Worm (Caenorhabditis elegans): ENCODE results near the gene nas-33.

Gene nas-33

DNA sequence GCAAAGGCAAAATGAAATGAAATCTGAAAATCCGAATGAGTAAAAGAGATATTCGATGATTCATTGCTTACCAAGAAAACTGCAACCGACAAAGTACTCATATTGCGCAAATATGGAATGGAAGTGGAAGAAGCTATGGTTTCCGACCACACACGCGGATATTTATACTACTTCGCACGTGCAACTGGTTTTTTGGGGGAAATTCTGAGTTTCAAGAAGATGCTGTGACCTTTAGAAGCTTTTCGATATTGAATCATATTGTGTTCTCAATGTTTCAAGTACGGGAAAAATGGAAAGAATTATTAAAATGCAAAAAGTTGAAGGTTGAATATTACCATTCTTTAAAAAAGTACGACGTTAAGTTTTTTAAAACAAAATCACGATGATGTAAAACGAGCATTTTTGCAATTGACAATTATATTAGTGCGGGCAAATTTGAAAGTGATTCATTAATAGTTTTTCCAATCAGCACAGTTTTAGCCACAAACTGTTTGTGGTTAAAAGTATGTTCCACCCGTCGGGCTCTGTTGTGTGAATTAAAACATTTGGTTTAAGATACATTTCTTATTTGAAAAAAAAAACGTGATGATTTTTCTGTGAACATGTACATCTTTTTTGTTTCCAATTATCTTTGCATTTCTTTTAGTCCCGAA lies 4.1 kb downstream of the nas-33 start, which contains the start of the genes grl-6 and K10C2.6:
Gene grl-6, minus strand, starts transcription at position 101 of the 653 bp plus-strand sequence.
Gene K10C2.6, plus strand, starts transcription at position 603 of the 653 bp plus-strand sequence.
- TF ChIP-seq W03F9.2 (tag; optimal IDR thresholded peaks at IDR 0.05) (no peak), dao-5 (tag; optimal IDR thresholded peaks at IDR 0.05) (no peak), him-1 (tag; optimal IDR thresholded peaks at IDR 0.05) (no peak)

DNA sequence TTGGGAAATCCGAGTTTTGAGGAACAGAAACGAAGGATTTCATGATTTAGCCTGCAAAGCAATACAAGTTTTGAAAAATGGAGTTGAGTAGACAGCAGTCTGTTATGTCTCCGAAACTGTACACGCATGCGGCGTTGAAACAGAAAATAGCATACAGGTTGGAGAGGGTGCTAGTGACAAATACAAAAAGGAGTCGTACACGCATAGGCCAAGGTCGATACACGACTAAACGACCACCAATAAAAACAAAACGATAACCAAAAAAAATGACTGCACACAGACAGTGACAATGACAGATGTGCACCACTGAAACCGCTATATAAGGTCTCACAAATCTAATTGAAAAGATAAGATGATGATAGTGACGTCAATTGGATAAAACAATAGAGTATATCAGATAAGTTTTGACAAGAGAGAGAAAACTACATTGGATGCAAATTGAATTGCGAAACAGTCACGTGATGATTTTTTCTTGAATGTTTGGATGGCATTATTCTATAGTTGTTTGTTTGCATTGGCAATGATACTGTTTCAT lies 6.1 kb downstream of the nas-33 start, which contains the start of gene fah-1:
Gene fah-1, minus strand, starts transcription at position 51 of the 535 bp plus-strand sequence.
- TF ChIP-seq dao-5 (tag; optimal IDR thresholded peaks at IDR 0.05) (no peak), him-1 (tag; optimal IDR thresholded peaks at IDR 0.05) (no peak), W03F9.2 (tag; optimal IDR thresholded peaks at IDR 0.05) (no peak)

DNA sequence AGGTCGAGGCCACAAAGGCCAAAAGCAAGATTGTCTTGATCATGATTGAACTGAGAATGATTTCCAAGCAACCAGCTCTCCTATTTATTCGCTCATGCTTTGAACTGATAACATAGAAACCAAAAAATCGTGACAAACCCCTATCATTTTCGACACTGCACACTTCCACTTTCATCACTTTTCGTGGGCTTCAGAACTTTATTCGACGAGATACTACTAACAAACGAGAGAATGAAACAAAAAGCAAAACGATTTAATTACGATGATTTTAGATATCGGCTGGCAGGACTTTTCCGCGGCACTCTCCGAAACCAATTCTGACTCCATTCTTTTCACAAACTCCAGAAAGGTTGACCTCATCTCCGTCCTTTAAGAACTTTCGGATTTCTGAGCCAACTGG lies 8.5 kb downstream of the nas-33 start, which contains the start of gene asp-14:
Gene asp-14, minus strand, starts transcription at position 101 of the 400 bp plus-strand sequence.
- no peak for TF ChIP-seq him-1 (tag; optimal IDR thresholded peaks at IDR 0.05)
- TF ChIP-seq W03F9.2 (tag; optimal IDR thresholded peaks at IDR 0.05), result no peak
- no peak for TF ChIP-seq dao-5 (tag; optimal IDR thresholded peaks at IDR 0.05)

DNA sequence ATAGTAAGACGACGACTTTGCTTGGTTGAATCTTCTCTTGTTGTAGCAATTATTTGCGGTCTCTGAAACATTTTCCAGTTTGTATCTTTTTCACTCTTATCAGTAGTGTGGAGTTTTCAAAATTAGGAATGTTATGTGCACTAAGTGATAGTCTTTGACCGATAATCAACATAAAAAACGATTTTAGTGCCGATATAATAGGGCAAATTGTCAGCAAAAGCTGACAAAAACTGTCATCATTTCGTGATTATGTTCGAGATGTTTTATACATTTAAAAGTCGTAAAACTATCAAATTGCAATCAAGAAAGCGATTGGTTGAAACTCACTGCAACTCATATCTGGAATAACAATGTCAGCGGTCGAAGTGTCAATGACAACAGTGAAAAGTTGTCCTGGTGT lies 9.8 kb downstream of the nas-33 start:
- TF ChIP-seq him-1 (tag; optimal IDR thresholded peaks at IDR 0.05) (no peak), W03F9.2 (tag; optimal IDR thresholded peaks at IDR 0.05) (no peak), dao-5 (tag; optimal IDR thresholded peaks at IDR 0.05) (no peak)

DNA sequence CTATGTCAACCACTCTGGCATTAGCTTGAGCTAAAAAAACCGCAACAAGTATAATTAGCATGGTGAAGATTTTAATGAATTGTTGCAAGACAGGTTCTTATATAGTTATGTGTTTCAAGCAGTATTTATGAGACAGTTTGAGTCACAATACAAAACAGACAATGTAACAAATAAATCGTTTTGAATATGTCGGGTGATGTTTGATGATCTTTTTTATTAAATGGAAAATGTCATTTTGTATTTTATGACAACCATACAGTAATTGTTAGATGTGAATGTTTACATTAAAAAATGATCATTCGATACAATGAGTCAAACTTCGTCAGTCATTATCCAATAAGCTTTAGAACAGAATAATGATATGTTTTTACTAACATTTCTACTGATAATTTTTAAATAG lies 11.7 kb downstream of the nas-33 start, which contains the start of gene K10C2.7:
Gene K10C2.7, minus strand, starts transcription at position 101 of the 400 bp plus-strand sequence.
- TF ChIP-seq dao-5 (tag; optimal IDR thresholded peaks at IDR 0.05) (no peak), W03F9.2 (tag; optimal IDR thresholded peaks at IDR 0.05) (no peak), him-1 (tag; optimal IDR thresholded peaks at IDR 0.05) (no peak)

DNA sequence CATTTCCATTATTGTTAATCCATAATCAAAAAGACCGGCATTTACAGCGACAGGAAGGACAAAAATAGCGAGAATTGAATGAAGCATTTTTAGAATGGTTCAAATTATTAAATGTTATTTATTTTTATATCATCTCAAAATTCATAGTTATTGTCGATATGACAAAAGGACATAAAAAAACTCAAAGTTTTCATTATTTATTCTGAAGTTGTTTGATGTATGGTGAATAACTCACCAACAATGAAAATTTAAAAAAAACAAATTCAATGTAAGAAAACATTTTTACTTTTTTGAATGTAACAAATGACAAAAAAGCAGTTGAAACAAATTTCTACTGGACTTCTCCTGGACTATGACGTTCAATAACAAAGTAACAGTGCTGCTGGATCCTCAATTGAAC lies 14.6 kb downstream of the nas-33 start, which contains the start of gene K10C2.14:
Gene K10C2.14, minus strand, starts transcription at position 101 of the 400 bp plus-strand sequence.
- TF ChIP-seq him-1 (tag; optimal IDR thresholded peaks at IDR 0.05), result no peak
- no peak for TF ChIP-seq dao-5 (tag; optimal IDR thresholded peaks at IDR 0.05)
- TF ChIP-seq W03F9.2 (tag; optimal IDR thresholded peaks at IDR 0.05), result no peak

DNA sequence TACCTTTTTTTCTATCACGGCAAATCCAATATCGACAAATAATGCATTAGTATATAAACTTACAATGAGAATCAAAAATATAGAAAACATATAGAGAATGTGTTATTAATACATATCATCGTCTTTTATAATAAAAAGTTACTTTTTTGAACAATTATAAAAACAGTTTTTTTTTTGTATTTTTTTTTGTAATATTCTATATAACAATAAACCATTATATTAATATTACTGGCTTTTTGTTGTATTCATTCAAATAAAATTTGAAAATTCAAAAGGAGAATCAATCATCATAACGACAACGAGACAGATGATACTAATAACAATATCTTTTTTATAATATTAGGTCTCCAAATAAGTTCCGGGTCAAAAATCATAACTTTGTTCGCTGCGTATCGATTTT lies 17.5 kb downstream of the nas-33 start, which contains the start of gene K10C2.8:
Gene K10C2.8, minus strand, starts transcription at position 101 of the 400 bp plus-strand sequence.
- no peak for TF ChIP-seq dao-5 (tag; optimal IDR thresholded peaks at IDR 0.05)
- no peak for TF ChIP-seq him-1 (tag; optimal IDR thresholded peaks at IDR 0.05)
- TF ChIP-seq W03F9.2 (tag; optimal IDR thresholded peaks at IDR 0.05), result no peak

DNA sequence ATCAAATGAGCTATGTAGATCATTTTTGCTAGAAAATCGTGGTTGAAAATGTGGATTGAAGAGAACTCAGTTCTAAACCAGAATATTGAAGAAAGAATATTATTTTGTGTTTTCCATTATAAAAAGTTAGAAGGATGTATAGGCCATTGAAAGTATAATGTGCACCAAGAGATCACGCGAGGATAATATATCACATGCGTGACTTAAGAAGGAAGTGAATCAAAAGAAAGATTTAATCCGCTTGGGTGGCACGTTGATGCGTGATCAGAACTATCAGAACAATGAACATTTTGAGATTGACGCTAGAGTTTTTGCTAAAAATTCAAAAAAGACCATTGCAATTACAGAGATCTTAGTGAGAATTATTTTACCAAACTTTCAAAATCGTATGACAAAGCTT lies 19.2 kb downstream of the nas-33 start:
- TF ChIP-seq W03F9.2 (tag; optimal IDR thresholded peaks at IDR 0.05), result no peak
- no peak for TF ChIP-seq dao-5 (tag; optimal IDR thresholded peaks at IDR 0.05)
- no peak for TF ChIP-seq him-1 (tag; optimal IDR thresholded peaks at IDR 0.05)

DNA sequence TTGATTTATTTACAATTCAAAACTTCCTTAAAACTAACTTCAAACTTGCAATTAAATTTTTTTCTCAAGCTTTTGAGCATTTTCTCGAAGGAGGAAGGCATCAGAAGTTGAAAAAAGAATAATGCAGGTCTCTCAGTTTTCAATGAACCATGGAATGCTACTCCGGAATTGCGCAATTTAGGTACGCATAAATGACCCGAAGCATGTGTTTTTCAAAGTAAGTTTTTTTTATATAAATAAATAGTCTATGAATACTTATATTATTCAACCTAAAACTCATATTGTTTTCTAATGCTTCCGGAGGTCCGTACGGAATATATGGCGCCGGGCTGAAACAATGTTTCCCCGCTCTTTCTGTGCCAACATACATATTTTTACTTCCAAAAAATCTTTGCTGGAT lies 21.4 kb downstream of the nas-33 start, which contains the start of gene K10C2.2:
Gene K10C2.2, minus strand, starts transcription at position 101 of the 400 bp plus-strand sequence.
- TF ChIP-seq him-1 (tag; optimal IDR thresholded peaks at IDR 0.05), result no peak
- TF ChIP-seq W03F9.2 (tag; optimal IDR thresholded peaks at IDR 0.05), result no peak
- TF ChIP-seq dao-5 (tag; optimal IDR thresholded peaks at IDR 0.05), result no peak

DNA sequence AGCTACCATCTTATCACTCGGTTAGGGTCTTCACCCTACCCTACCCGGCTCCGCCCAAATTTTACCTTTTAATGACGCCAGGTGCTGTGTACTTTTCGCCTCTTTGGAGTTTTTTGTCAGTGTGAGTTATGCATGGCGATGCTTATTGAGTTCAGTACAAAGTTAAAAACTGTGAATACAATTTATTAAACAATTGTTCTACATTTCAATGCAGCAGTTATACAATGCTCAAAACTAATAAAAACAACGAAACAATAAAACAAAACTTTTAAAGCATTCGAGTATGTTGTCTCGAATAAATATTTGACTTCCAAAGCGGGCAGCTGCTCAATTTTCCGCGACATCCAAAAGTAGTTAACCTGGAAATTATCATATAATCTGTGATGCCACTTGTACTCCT lies 24.5 kb downstream of the nas-33 start, which contains the start of gene ctsa-2:
Gene ctsa-2, minus strand, starts transcription at position 101 of the 400 bp plus-strand sequence.
- TF ChIP-seq W03F9.2 (tag; optimal IDR thresholded peaks at IDR 0.05), result no peak
- TF ChIP-seq dao-5 (tag; optimal IDR thresholded peaks at IDR 0.05), result no peak
- no peak for TF ChIP-seq him-1 (tag; optimal IDR thresholded peaks at IDR 0.05)

DNA sequence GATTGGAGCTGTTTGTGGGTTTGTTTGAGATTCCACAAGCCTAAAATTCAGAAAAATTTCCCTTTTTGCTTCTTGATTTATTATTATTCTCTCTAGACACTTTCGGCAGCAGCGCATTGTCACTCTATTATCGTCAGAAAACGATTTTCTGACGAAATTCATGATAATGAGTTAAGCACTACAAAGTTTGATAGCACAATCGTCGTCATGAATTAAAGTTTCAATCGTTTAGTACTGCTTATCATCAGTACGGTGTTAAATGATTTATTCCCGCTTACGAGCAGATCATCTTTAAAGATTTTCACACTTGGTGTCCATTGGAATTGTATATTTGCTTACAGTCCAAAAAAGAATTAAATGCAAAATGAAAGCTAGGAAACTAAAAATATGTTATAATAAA lies 25.5 kb downstream of the nas-33 start:
- TF ChIP-seq W03F9.2 (tag; optimal IDR thresholded peaks at IDR 0.05) (no peak), him-1 (tag; optimal IDR thresholded peaks at IDR 0.05) (no peak), dao-5 (tag; optimal IDR thresholded peaks at IDR 0.05) (no peak)

DNA sequence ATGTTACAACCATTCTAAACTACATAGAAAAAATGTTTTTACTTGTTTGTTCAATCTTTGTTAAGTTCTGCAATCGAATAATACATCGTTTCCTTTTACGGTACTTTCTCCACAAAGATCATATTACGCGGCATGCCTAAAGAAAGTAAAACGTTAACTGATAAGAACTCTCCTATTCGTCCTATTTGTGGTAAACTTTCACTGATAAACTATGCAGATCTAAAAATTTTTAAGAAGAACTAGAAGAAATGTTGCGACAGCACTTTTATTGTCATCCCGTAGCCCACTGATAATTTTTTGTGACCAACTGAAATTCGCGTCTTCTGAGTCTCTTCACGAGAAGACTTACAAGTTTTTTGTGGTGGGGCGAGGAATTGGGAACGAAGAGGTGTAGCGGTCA lies 27.9 kb downstream of the nas-33 start:
- no peak for TF ChIP-seq W03F9.2 (tag; optimal IDR thresholded peaks at IDR 0.05)
- no peak for TF ChIP-seq him-1 (tag; optimal IDR thresholded peaks at IDR 0.05)
- TF ChIP-seq dao-5 (tag; optimal IDR thresholded peaks at IDR 0.05), result no peak

DNA sequence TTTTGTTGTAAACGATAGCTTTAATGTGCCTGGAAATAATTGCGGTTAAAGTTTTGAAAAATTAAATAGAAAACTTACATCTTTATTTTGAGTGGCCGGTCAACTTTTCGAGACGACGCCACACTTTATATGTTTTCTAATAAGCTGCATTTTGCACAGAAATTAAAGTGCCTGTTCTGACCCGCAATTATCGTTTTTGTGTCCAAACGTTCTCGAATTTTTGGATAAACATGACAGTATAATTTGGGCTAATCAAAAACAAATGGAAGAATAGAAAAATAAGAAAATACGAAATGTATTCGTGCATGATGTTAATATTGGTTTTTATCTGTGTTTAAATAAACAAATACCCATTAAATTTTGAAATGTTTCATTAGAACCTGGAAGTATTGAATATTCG lies 34.4 kb downstream of the nas-33 start, which contains the start of gene K10C2.12:
Gene K10C2.12, minus strand, starts transcription at position 101 of the 400 bp plus-strand sequence.
- TF ChIP-seq dao-5 (tag; optimal IDR thresholded peaks at IDR 0.05) (no peak), W03F9.2 (tag; optimal IDR thresholded peaks at IDR 0.05) (no peak), him-1 (tag; optimal IDR thresholded peaks at IDR 0.05) (no peak)

DNA sequence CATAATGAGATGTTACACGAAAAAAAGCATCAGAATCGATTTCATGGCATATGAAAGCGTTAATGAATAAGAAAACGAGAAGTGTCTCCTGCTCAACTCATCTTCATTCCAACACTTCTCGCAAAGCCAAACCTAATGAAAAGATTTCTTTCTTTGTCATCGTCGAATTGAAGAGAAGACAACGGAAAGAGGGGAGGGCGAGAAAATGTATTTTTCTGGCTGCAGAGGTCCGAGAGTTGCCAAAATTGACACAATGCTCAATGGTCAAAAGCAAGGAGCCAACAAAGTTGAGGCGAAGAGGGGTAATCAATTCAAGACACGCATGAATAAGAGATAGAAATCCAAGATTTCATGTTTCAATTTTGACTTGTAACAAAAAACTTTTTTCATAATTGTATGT lies 35.9 kb downstream of the nas-33 start:
- TF ChIP-seq dao-5 (tag; optimal IDR thresholded peaks at IDR 0.05) (no peak), him-1 (tag; optimal IDR thresholded peaks at IDR 0.05) (no peak), W03F9.2 (tag; optimal IDR thresholded peaks at IDR 0.05) (no peak)
